Worm (Caenorhabditis elegans) whole organism, early embryonic: Measurements from ENCODE around the gene Y45G5AM.5.

Source experiments
- B0310.2 ChIP-seq: sonication (generic microtip); optimal IDR thresholded peaks from 2 replicates; lab custom pipeline; 2016; ENCODE audit warnings: mild to moderate bottlenecking, missing genetic modification characterization, missing compliant biosample characterization
- F13C5.2 ChIP-seq: sonication (generic microtip); optimal IDR thresholded peaks from 2 replicates; lab custom pipeline; 2017; ENCODE audit warnings: mild to moderate bottlenecking, missing genetic modification characterization, inconsistent platforms, missing compliant biosample characterization
- aly-1 ChIP-seq: sonication (generic microtip); optimal IDR thresholded peaks from 2 replicates; lab custom pipeline; 2016; ENCODE audit warnings: missing genetic modification characterization, missing compliant biosample characterization
- ama-1 ChIP-seq: fragments of 150-350 bp; optimal IDR thresholded peaks from 2 replicates; lab custom pipeline; 2014
- ceh-13 ChIP-seq: fragments of 200-800 bp; sonication (Bioruptor generic); optimal IDR thresholded peaks from 2 replicates; lab custom pipeline; 2018; ENCODE audit warnings: mild to moderate bottlenecking, missing genetic modification characterization, missing compliant biosample characterization
- ceh-36 ChIP-seq: sonication (generic microtip); optimal IDR thresholded peaks from 2 replicates; lab custom pipeline; 2016; ENCODE audit warnings: missing genetic modification characterization, inconsistent platforms, missing compliant biosample characterization
- ets-7 ChIP-seq: sonication (generic microtip); optimal IDR thresholded peaks from 2 replicates; lab custom pipeline; 2016; ENCODE audit warnings: missing genotype, missing genetic modification characterization, missing compliant biosample characterization
- flt-1 ChIP-seq: fragments of 200-800 bp; sonication (Bioruptor generic); IDR thresholded peaks from 2 replicates; pipeline ENCODE4 v1.3.6; 2022; ENCODE audit warnings: missing genetic modification characterization, missing compliant biosample characterization
- hmbx-1 ChIP-seq: sonication (generic microtip); optimal IDR thresholded peaks from 2 replicates; lab custom pipeline; 2016; ENCODE audit warnings: mild to moderate bottlenecking, missing genetic modification characterization, missing compliant biosample characterization
- hmg-4 ChIP-seq: fragments of 200-800 bp; sonication (Bioruptor generic); optimal IDR thresholded peaks from 2 replicates; lab custom pipeline; 2018; ENCODE audit warnings: mild to moderate bottlenecking, missing genetic modification characterization, missing compliant biosample characterization
- hnd-1 ChIP-seq: sonication (generic microtip); optimal IDR thresholded peaks from 2 replicates; lab custom pipeline; 2016; ENCODE audit warnings: missing genetic modification characterization, missing compliant biosample characterization
- pes-1 ChIP-seq: fragments of 200-800 bp; sonication (Bioruptor generic); IDR thresholded peaks from 2 replicates; pipeline ENCODE4 v1.3.6; 2022; ENCODE audit warnings: missing genetic modification reagents, missing genetic modification characterization, missing compliant biosample characterization
- scrt-1 ChIP-seq: fragments of 200-800 bp; sonication (Bioruptor generic); IDR thresholded peaks from 2 replicates; pipeline ENCODE4 v1.3.6; 2022; ENCODE audit warnings: missing genetic modification characterization, missing compliant biosample characterization
- sea-1 ChIP-seq: fragments of 200-800 bp; sonication (Bioruptor generic); conservative IDR thresholded peaks from 2 replicates; pipeline ENCODE4 v1.3.6; 2022; ENCODE audit warnings: missing genetic modification characterization, missing compliant biosample characterization
- tbx-11 ChIP-seq: fragments of 200-800 bp; sonication (Bioruptor generic); IDR thresholded peaks from 2 replicates; pipeline ENCODE4 v1.3.6; 2022; ENCODE audit warnings: missing genetic modification characterization, missing compliant biosample characterization
- tbx-37 ChIP-seq: fragments of 200-800 bp; sonication (Bioruptor generic); conservative IDR thresholded peaks from 2 replicates; pipeline ENCODE4 v1.3.6; 2022; ENCODE audit warnings: missing genetic modification reagents, missing genetic modification characterization, missing compliant biosample characterization
- tra-4 ChIP-seq: sonication (generic microtip); optimal IDR thresholded peaks from 2 replicates; lab custom pipeline; 2017; ENCODE audit warnings: missing genetic modification characterization, missing compliant biosample characterization

Gene Y45G5AM.5

DNA sequence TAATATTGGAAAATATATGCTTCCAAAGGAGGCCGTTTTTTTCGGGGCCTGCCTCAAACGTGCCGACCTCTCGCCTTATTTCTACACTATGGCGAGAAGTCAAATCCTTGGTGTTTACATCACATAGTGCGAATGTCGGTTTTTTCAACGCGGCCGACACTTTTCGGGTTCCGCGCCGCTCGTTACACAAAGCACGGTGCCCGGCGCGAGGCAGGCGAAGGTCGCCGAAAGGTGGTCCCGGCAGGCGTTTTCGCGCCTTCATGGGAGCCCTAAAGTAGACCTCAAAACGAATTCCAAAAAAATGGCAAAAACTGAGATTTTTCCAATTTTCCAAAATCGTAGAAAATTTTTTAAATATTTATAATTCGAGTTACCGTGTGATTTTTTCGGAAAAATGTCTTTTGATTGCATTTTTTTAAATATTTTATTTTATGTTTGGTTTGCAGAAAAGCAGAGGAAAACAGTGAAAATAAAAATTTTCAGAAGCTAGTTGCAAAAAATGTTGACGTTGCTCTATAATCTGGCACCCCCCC, 34.6 kb upstream of the Y45G5AM.5 start, which contains the start of gene T05B4.12:
TSS of gene T05B4.12 (minus strand) at position 483 of the 533 bp plus-strand sequence.
- TF ChIP-seq B0310.2 (tag; lab: Kevin White, UChicago): no peak
- no peak for TF ChIP-seq ceh-13 (GFP tag; lab: Kevin White, UChicago)
- TF ChIP-seq sea-1: no peak
- no peak for TF ChIP-seq scrt-1
- no peak for TF ChIP-seq pes-1 (GFP tag; lab: Robert Waterston, UW)
- no peak for TF ChIP-seq flt-1
- TF ChIP-seq tbx-37 (GFP tag; lab: Robert Waterston, UW): no peak
- TF ChIP-seq tbx-11: no peak
- no peak for TF ChIP-seq hmbx-1 (tag; lab: Kevin White, UChicago)
- no peak for TF ChIP-seq hmg-4 (GFP tag; lab: Kevin White, UChicago)

DNA sequence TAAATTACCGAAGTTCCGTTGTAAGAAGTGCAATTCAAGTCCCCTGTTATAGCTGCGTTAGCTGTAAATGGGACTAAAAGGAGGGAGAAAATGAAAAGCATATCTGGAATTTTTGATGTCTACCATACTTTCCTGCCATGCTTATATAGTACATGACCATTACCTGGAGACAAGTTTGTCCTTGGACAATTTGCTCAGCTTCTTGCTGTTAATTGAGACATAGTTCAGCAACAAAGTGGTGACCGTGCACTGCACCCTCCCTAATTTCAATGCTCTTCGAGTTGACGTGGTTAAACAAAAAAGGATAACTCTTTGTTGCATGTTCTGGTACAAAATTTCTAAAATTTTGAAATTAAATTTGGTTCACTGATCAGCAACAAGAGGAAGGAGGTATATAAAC, 32.8 kb upstream of the Y45G5AM.5 start, which contains the start of gene T05B4.13:
TSS of gene T05B4.13 (minus strand) at position 101 of the 400 bp plus-strand sequence.
- no peak for TF ChIP-seq tbx-37 (GFP tag; lab: Robert Waterston, UW)
- no peak for TF ChIP-seq hmg-4 (GFP tag; lab: Kevin White, UChicago)
- TF ChIP-seq flt-1: no peak
- TF ChIP-seq ceh-13 (GFP tag; lab: Kevin White, UChicago): no peak
- TF ChIP-seq scrt-1: no peak
- no peak for TF ChIP-seq hnd-1 (tag; lab: Kevin White, UChicago)
- no peak for TF ChIP-seq sea-1
- TF ChIP-seq aly-1 (tag; lab: Kevin White, UChicago): no peak
- TF ChIP-seq B0310.2 (tag; lab: Kevin White, UChicago): no peak

DNA sequence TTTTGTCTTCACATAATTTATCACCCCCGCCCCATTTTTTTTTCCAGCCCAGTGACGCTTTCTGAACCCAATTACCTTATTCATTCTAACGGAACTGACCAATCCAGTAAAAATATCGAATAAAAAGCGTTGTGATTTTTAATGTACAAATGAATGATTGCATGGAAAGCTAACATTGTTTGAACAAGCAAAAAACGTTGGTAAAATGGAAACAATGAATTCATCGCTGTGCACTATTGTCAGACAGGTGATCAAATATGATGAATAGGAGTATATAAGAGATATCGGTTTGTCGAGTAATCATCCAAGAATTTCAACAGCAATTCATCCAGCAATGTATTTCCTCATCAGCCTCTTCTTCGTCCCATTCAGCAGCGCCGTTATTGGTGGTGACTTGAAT, 30.6 kb upstream of the Y45G5AM.5 start, which contains the start of gene phat-4:
TSS of gene phat-4 (plus strand) at position 301 of the 400 bp plus-strand sequence.
- TF ChIP-seq ets-7 (no peak), aly-1 (tag; lab: Kevin White, UChicago) (no peak), tbx-37 (GFP tag; lab: Robert Waterston, UW) (no peak), hmbx-1 (tag; lab: Kevin White, UChicago) (no peak), ceh-36 (no peak), sea-1 (no peak)

DNA sequence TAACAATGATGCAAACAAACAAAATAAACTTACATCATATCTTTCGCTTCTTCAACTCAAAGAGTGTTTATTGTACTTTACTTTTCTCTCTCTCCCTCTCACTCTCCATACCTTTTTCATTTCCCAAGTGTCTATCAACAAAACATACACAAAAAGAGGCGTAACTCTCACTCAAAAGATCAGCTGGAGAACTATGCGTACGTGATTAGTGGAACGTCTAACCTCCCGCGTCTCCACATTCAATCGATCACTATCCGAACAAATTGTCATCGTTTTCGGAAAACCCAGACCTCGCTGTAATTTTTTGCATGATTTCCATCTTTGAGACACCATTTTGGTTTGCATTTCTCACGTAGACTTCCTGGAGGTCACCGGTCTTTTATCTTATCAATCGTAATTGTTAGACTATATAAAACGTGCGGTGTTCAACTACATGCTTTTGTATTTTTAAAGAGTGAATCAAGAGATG, 28.7 kb upstream of the Y45G5AM.5 start, which contains the start of gene nhr-57:
TSS of gene nhr-57 (plus strand) at position 419 of the 469 bp plus-strand sequence.
- TF ChIP-seq hnd-1 (tag; lab: Kevin White, UChicago): no peak
- no peak for TF ChIP-seq ceh-13 (GFP tag; lab: Kevin White, UChicago)
- no peak for TF ChIP-seq flt-1
- no peak for TF ChIP-seq hmg-4 (GFP tag; lab: Kevin White, UChicago)
- no peak for TF ChIP-seq hmbx-1 (tag; lab: Kevin White, UChicago)
- TF ChIP-seq tbx-37 (GFP tag; lab: Robert Waterston, UW): no peak
- no peak for TF ChIP-seq F13C5.2
- TF ChIP-seq tra-4 (tag; lab: Kevin White, UChicago): no peak
- TF ChIP-seq scrt-1: no peak
- no peak for TF ChIP-seq tbx-11
- no peak for TF ChIP-seq aly-1 (tag; lab: Kevin White, UChicago)
- TF ChIP-seq sea-1: no peak
- no peak for TF ChIP-seq ama-1
- TF ChIP-seq ets-7: no peak
- TF ChIP-seq B0310.2 (tag; lab: Kevin White, UChicago): no peak
- TF ChIP-seq pes-1 (GFP tag; lab: Robert Waterston, UW): no peak
- TF ChIP-seq ceh-36: no peak

DNA sequence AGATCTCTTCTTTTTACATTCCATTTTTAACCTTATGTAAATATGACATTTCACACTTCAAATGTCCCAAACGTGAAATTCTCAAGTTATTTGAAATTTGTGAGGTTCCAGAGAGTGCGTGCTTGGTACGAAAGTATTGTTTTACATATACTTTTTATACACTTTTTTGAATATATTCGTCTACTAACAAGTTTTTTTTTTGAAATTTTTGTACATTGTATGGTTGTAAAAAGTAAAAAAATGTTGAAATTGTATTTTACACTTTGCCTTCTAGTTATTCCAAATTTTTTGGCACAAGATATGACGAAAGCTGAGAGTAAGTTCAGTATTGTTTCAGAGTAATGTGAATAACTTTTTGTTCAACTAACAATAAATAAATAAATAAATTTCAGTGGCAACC, 25.5 kb upstream of the Y45G5AM.5 start, which contains the start of gene lgc-1:
TSS of gene lgc-1 (plus strand) at position 301 of the 400 bp plus-strand sequence.
- TF ChIP-seq tbx-37 (GFP tag; lab: Robert Waterston, UW): no peak
- no peak for TF ChIP-seq sea-1
- TF ChIP-seq flt-1: no peak
- no peak for TF ChIP-seq F13C5.2
- TF ChIP-seq ceh-36: no peak
- no peak for TF ChIP-seq B0310.2 (tag; lab: Kevin White, UChicago)
- TF ChIP-seq scrt-1: no peak
- TF ChIP-seq ama-1: no peak
- no peak for TF ChIP-seq ceh-13 (GFP tag; lab: Kevin White, UChicago)
- no peak for TF ChIP-seq hnd-1 (tag; lab: Kevin White, UChicago)
- TF ChIP-seq hmg-4 (GFP tag; lab: Kevin White, UChicago): no peak
- no peak for TF ChIP-seq pes-1 (GFP tag; lab: Robert Waterston, UW)
- no peak for TF ChIP-seq ets-7
- TF ChIP-seq aly-1 (tag; lab: Kevin White, UChicago): no peak
- TF ChIP-seq tra-4 (tag; lab: Kevin White, UChicago): no peak

DNA sequence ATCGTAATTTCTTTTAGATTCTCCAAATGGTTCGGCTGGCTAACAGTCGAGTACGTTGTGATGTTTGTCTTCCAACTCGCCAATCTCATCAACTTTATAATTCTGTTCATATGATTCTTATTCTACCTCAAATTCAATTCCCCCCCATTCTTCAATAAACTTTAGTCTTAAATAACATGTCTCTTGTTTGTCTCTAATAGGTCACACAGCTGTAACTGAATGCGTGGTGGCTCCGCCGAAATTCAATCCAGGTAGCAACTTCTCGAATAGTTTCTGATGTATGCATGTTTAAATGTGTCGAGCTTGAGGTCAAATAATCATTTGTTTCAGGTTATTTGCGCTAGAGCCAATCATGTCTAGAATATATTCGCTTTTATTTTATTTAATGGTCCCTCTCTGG, 21.5 kb upstream of the Y45G5AM.5 start, which contains the start of gene lgc-29:
TSS of gene lgc-29 (plus strand) at position 301 of the 400 bp plus-strand sequence.
- TF ChIP-seq B0310.2 (tag; lab: Kevin White, UChicago) (no peak), hmbx-1 (tag; lab: Kevin White, UChicago) (no peak), pes-1 (GFP tag; lab: Robert Waterston, UW) (no peak), ceh-36 (no peak), aly-1 (tag; lab: Kevin White, UChicago) (no peak), tra-4 (tag; lab: Kevin White, UChicago) (no peak), tbx-11 (no peak), ets-7 (no peak)

DNA sequence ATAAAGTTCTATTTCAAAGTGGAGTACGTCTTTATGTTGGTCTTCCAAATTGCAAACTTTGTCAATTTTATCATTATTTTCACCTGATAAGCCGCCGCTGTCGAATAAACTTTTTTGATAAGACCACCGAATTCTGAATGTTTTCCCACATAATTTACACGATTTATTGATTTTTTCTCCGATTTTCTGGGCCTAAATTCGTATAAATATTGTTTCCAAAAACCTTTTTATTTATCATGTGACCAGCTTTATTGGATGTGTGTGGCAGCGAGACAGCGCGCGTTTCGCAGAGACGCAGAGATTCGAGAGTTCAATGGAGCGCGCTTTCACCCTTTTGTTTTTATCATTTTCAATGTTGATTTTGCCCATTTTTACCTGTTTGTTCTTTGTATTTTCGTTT, 17.2 kb upstream of the Y45G5AM.5 start:
- TF ChIP-seq flt-1: no peak

DNA sequence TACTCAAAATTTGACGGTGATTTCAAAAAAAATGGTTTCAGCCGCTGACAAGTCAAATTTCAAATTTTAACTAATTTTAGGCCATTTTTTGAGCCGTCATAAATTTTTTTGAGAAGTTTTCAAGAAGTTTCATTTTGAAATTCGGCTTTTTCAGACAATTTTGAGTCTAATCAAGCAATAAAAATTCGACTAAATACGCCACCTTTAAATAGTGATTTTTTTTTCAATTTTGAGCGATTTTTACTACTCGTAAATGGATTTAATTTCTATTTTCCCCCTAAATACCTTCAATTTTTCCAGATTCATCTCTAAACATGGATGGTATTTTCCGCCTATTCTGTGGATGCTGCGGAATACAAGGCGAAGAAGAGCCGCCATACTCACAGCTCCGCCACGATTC, 16.0 kb upstream of the Y45G5AM.5 start, which contains the start of gene Y45G5AL.1:
TSS of gene Y45G5AL.1 (plus strand) at position 301 of the 400 bp plus-strand sequence.
- TF ChIP-seq B0310.2 (tag; lab: Kevin White, UChicago) (no peak), ama-1 (no peak), tbx-11 (no peak), ceh-36 (no peak), tbx-37 (GFP tag; lab: Robert Waterston, UW) (no peak), ets-7 (no peak), flt-1 (no peak), sea-1 (no peak), hmbx-1 (tag; lab: Kevin White, UChicago) (no peak), tra-4 (tag; lab: Kevin White, UChicago) (no peak), scrt-1 (no peak), hnd-1 (tag; lab: Kevin White, UChicago) (no peak), hmg-4 (GFP tag; lab: Kevin White, UChicago) (no peak), aly-1 (tag; lab: Kevin White, UChicago) (no peak), pes-1 (GFP tag; lab: Robert Waterston, UW) (no peak), F13C5.2 (no peak), ceh-13 (GFP tag; lab: Kevin White, UChicago) (no peak)
